Fruit fly (Drosophila melanogaster) whole organism, embryonic: Measurements from ENCODE around the gene CG3224.

Experiments used
- Abd-B ChIP-seq: fragments of 200-800 bp; sonication (Bioruptor generic); optimal IDR thresholded peaks from 2 replicates; lab custom pipeline; 2018; ENCODE audit warnings: missing biosample characterization, mild to moderate bottlenecking, missing genetic modification characterization, moderate library complexity
- Adf1 ChIP-seq: fragments of 200-800 bp; sonication (Bioruptor generic); IDR thresholded peaks from 2 replicates; pipeline ENCODE4 v1.3.6; 2022; ENCODE audit warnings: missing biosample characterization, missing genetic modification characterization
- CG10147 ChIP-seq: fragments of 200-800 bp; sonication (Bioruptor generic); optimal IDR thresholded peaks from 2 replicates; lab custom pipeline; 2019; ENCODE audit warnings: missing biosample characterization, mild to moderate bottlenecking, missing genetic modification characterization, moderate library complexity
- CG1024 ChIP-seq: fragments of 200-800 bp; sonication (Bioruptor generic); IDR thresholded peaks from 2 replicates; pipeline ENCODE4 v1.3.6; 2022; ENCODE audit warnings: missing biosample characterization, missing genetic modification characterization
- CG10366 ChIP-seq: fragments of 200-800 bp; sonication (Bioruptor generic); IDR thresholded peaks from 2 replicates; pipeline ENCODE4 v1.3.6; 2022; ENCODE audit warnings: missing biosample characterization, missing genetic modification characterization
- CG11247 ChIP-seq: fragments of 200-800 bp; sonication (Bioruptor generic); IDR thresholded peaks from 2 replicates; pipeline ENCODE4 v1.3.6; 2022; ENCODE audit warnings: missing biosample characterization, missing genetic modification characterization
- CG11696 ChIP-seq: fragments of 200-800 bp; sonication (Bioruptor generic); IDR thresholded peaks from 2 replicates; pipeline ENCODE4 v1.3.6; 2022; ENCODE audit warnings: missing biosample characterization, missing genetic modification characterization
- CG11723 ChIP-seq: fragments of 200-800 bp; sonication (Bioruptor generic); optimal IDR thresholded peaks from 2 replicates; lab custom pipeline; 2017; ENCODE audit warnings: missing biosample characterization, mild to moderate bottlenecking, missing genetic modification characterization
- CG14441 ChIP-seq: fragments of 200-800 bp; sonication (Bioruptor generic); IDR thresholded peaks from 2 replicates; pipeline ENCODE4 v1.3.6; 2022; ENCODE audit warnings: missing biosample characterization, missing genetic modification characterization
- CG15073 ChIP-seq: fragments of 200-800 bp; sonication (Bioruptor generic); optimal IDR thresholded peaks from 2 replicates; lab custom pipeline; 2016; ENCODE audit warnings: missing biosample characterization, missing genetic modification characterization
- CG16815 ChIP-seq: fragments of 200-800 bp; sonication (Bioruptor generic); optimal IDR thresholded peaks from 3 replicates; lab custom pipeline; 2017; ENCODE audit warnings: missing biosample characterization, mild to moderate bottlenecking, missing genetic modification characterization
- CG17361 ChIP-seq: fragments of 200-800 bp; sonication (Bioruptor generic); IDR thresholded peaks from 3 replicates; pipeline ENCODE4 v1.3.6; 2022; ENCODE audit warnings: missing biosample characterization, missing genetic modification characterization
- CG1832 ChIP-seq: fragments of 200-800 bp; sonication (Bioruptor generic); optimal IDR thresholded peaks from 2 replicates; lab custom pipeline; 2017; ENCODE audit warnings: missing biosample characterization, mild to moderate bottlenecking, missing genetic modification characterization, inconsistent platforms
- CG2129 ChIP-seq: fragments of 200-800 bp; sonication (Bioruptor generic); IDR thresholded peaks from 2 replicates; pipeline ENCODE4 v1.3.6; 2022; ENCODE audit warnings: missing biosample characterization, missing genetic modification characterization; ENCODE audit not compliant: partially characterized antibody
- CG4424 ChIP-seq: fragments of 200-800 bp; sonication (Bioruptor generic); optimal IDR thresholded peaks from 3 replicates; lab custom pipeline; 2016; ENCODE audit warnings: missing biosample characterization, missing genetic modification characterization
- CG5953 ChIP-seq: fragments of 200-800 bp; sonication (Bioruptor generic); IDR thresholded peaks from 2 replicates; pipeline ENCODE4 v1.3.6; 2022; ENCODE audit warnings: missing biosample characterization, missing genetic modification characterization
- CG6175 ChIP-seq: fragments of 200-800 bp; sonication (Bioruptor generic); IDR thresholded peaks from 3 replicates; pipeline ENCODE4 v1.3.6; 2022; ENCODE audit warnings: missing biosample characterization, missing genetic modification characterization
- CG6683 ChIP-seq: fragments of 200-800 bp; sonication (Bioruptor generic); optimal IDR thresholded peaks from 2 replicates; lab custom pipeline; 2017; ENCODE audit warnings: missing biosample characterization, mild to moderate bottlenecking, missing genetic modification characterization, missing genetic modification reagents
- CG7271 ChIP-seq: fragments of 200-800 bp; sonication (Bioruptor generic); optimal IDR thresholded peaks from 2 replicates; lab custom pipeline; 2018; ENCODE audit warnings: missing biosample characterization, mild to moderate bottlenecking, missing genetic modification characterization, moderate library complexity
- CG9609 ChIP-seq: fragments of 200-800 bp; sonication (Bioruptor generic); optimal IDR thresholded peaks from 3 replicates; lab custom pipeline; 2016; ENCODE audit warnings: missing biosample characterization, missing genetic modification characterization
- CoRest ChIP-seq: fragments of 200-800 bp; sonication (Bioruptor generic); optimal IDR thresholded peaks from 3 replicates; lab custom pipeline; 2018; ENCODE audit warnings: missing biosample characterization, mild to moderate bottlenecking, missing genetic modification characterization, moderate library complexity
- D19A ChIP-seq: fragments of 200-800 bp; optimal IDR thresholded peaks from 3 replicates; lab custom pipeline; 2019; ENCODE audit warnings: missing biosample characterization, mild to moderate bottlenecking, missing genetic modification characterization, moderate library complexity
- E2f1 ChIP-seq: fragments of 200-800 bp; sonication (Bioruptor generic); IDR thresholded peaks from 2 replicates; pipeline ENCODE4 v1.3.6; 2022; ENCODE audit warnings: missing biosample characterization, missing genetic modification characterization
- Gsc ChIP-seq: fragments of 200-800 bp; sonication (Bioruptor generic); IDR thresholded peaks from 2 replicates; pipeline ENCODE4 v1.3.6; 2022; ENCODE audit warnings: missing biosample characterization, missing genetic modification characterization
- H15 ChIP-seq: fragments of 200-800 bp; sonication (Bioruptor generic); IDR thresholded peaks from 3 replicates; pipeline ENCODE4 v1.3.6; 2022; ENCODE audit warnings: missing biosample characterization, missing genetic modification characterization
- HLHmδ ChIP-seq: fragments of 200-800 bp; sonication (Bioruptor generic); optimal IDR thresholded peaks from 2 replicates; lab custom pipeline; 2018; ENCODE audit warnings: missing biosample characterization, mild to moderate bottlenecking, missing genetic modification characterization, moderate library complexity
- Hr39 ChIP-seq: fragments of >200 bp; optimal IDR thresholded peaks from 2 replicates; lab custom pipeline; 2017
- Myb ChIP-seq: fragments of 200-800 bp; sonication (Bioruptor generic); optimal IDR thresholded peaks from 2 replicates; lab custom pipeline; 2016; ENCODE audit warnings: missing biosample characterization, missing genetic modification characterization
- NFAT ChIP-seq: fragments of 200-800 bp; sonication (Bioruptor generic); IDR thresholded peaks from 2 replicates; pipeline ENCODE4 v1.3.6; 2022; ENCODE audit warnings: missing biosample characterization, missing genetic modification characterization
- Nf-YC ChIP-seq: fragments of 200-800 bp; optimal IDR thresholded peaks from 3 replicates; lab custom pipeline; 2019; ENCODE audit warnings: missing biosample characterization, mild to moderate bottlenecking, missing genetic modification characterization, moderate library complexity
- Oli ChIP-seq: fragments of 200-800 bp; sonication (Bioruptor generic); optimal IDR thresholded peaks from 2 replicates; lab custom pipeline; 2018; ENCODE audit warnings: missing biosample characterization, mild to moderate bottlenecking, missing genetic modification characterization, moderate library complexity
- Poxn ChIP-seq: fragments of 200-800 bp; sonication (Bioruptor generic); IDR thresholded peaks from 2 replicates; pipeline ENCODE4 v1.3.6; 2022; ENCODE audit warnings: missing biosample characterization, missing genetic modification characterization
- Sin3A ChIP-seq: fragments of >200 bp; optimal IDR thresholded peaks from 2 replicates; lab custom pipeline; 2018
- Six4 ChIP-seq: fragments of 200-800 bp; sonication (Bioruptor generic); optimal IDR thresholded peaks from 2 replicates; lab custom pipeline; 2016; ENCODE audit warnings: missing biosample characterization, missing genetic modification characterization
- Sry-β ChIP-seq: fragments of 200-800 bp; sonication (Bioruptor generic); optimal IDR thresholded peaks from 2 replicates; lab custom pipeline; 2018; ENCODE audit warnings: missing biosample characterization, mild to moderate bottlenecking, missing genetic modification characterization, moderate library complexity
- Usf ChIP-seq: fragments of 200-800 bp; sonication (Bioruptor generic); optimal IDR thresholded peaks from 2 replicates; lab custom pipeline; 2017; ENCODE audit warnings: missing genotype, missing biosample characterization, missing genetic modification characterization
- al ChIP-seq: fragments of 200-800 bp; sonication (Bioruptor generic); IDR thresholded peaks from 2 replicates; pipeline ENCODE4 v1.3.6; 2022; ENCODE audit warnings: missing biosample characterization, missing genetic modification characterization
- bbx ChIP-seq: fragments of 200-800 bp; sonication (Bioruptor generic); IDR thresholded peaks from 2 replicates; pipeline ENCODE4 v1.3.6; 2022; ENCODE audit warnings: missing biosample characterization, missing genetic modification characterization; ENCODE audit not compliant: partially characterized antibody
- cas ChIP-seq: fragments of 200-800 bp; sonication (Bioruptor generic); IDR thresholded peaks from 2 replicates; pipeline ENCODE4 v1.3.6; 2022; ENCODE audit warnings: missing biosample characterization, missing genetic modification characterization
- dmrt11E ChIP-seq: fragments of 200-800 bp; sonication (Bioruptor generic); optimal IDR thresholded peaks from 3 replicates; lab custom pipeline; 2018; ENCODE audit warnings: missing biosample characterization, mild to moderate bottlenecking, missing genetic modification characterization, moderate library complexity
- ewg ChIP-seq: fragments of 200-800 bp; sonication (Bioruptor generic); optimal IDR thresholded peaks from 3 replicates; lab custom pipeline; 2017; ENCODE audit warnings: mild to moderate bottlenecking, missing biosample characterization, missing genetic modification reagents, missing genetic modification characterization
- h ChIP-seq: fragments of >200 bp; optimal IDR thresholded peaks from 2 replicates; lab custom pipeline; 2017
- insv ChIP-seq, 2 experiments: fragments of 200-800 bp; sonication (Bioruptor generic); optimal IDR thresholded peaks; 3 replicates each; lab custom pipeline; 2016 to 2018; ENCODE audit warnings: missing biosample characterization in 2 of 2, missing genetic modification characterization in 2 of 2
- maf-S ChIP-seq: fragments of 200-800 bp; sonication (Bioruptor generic); optimal IDR thresholded peaks from 2 replicates; lab custom pipeline; 2016; ENCODE audit warnings: missing biosample characterization, missing genetic modification characterization
- nmo ChIP-seq: fragments of 200-800 bp; sonication (Bioruptor generic); optimal IDR thresholded peaks from 2 replicates; lab custom pipeline; 2018; ENCODE audit warnings: missing biosample characterization, mild to moderate bottlenecking, missing genetic modification characterization, moderate library complexity
- org-1 ChIP-seq: fragments of 200-800 bp; sonication (Bioruptor generic); optimal IDR thresholded peaks from 2 replicates; lab custom pipeline; 2017; ENCODE audit warnings: missing biosample characterization, missing genetic modification characterization
- peb ChIP-seq: fragments of 200-800 bp; sonication (Bioruptor generic); IDR thresholded peaks from 2 replicates; pipeline ENCODE4 v1.3.6; 2022; ENCODE audit warnings: missing biosample characterization, missing genetic modification characterization
- prd ChIP-seq, 3 experiments: fragments of >200 bp in 2 of 3; fragments of 200-800 bp in 1 of 3; sonication (Bioruptor generic) in 1 of 3; optimal IDR thresholded peaks in 2 of 3; IDR thresholded peaks in 1 of 3; 2 replicates in 2 of 3; 3 replicates in 1 of 3; pipeline versions ENCODE4 v1.3.6 to Lab custom; 2017 to 2022; ENCODE audit warnings: missing biosample characterization in 1 of 3, missing genetic modification characterization in 1 of 3
- sim ChIP-seq: fragments of 200-800 bp; sonication (Bioruptor generic); IDR thresholded peaks from 2 replicates; pipeline ENCODE4 v1.3.6; 2022; ENCODE audit warnings: missing biosample characterization, missing genetic modification characterization
- sima ChIP-seq: fragments of 200-800 bp; sonication (Bioruptor generic); optimal IDR thresholded peaks from 2 replicates; lab custom pipeline; 2016; ENCODE audit warnings: missing biosample characterization, missing genetic modification characterization
- vfl ChIP-seq: fragments of 200-800 bp; sonication (Bioruptor generic); optimal IDR thresholded peaks from 2 replicates; lab custom pipeline; 2016; ENCODE audit warnings: missing biosample characterization, missing genetic modification characterization
- wek ChIP-seq: fragments of 200-800 bp; sonication (Bioruptor generic); optimal IDR thresholded peaks from 3 replicates; lab custom pipeline; 2018; ENCODE audit warnings: missing biosample characterization, mild to moderate bottlenecking, missing genetic modification characterization, moderate library complexity
- zfh2 ChIP-seq: fragments of 200-800 bp; sonication (Bioruptor generic); optimal IDR thresholded peaks from 2 replicates; lab custom pipeline; 2016; ENCODE audit warnings: missing biosample characterization, missing genetic modification characterization

Gene CG3224

dm6 chrX:6694979-6695388 lies 33.7 kb upstream of the CG3224 start, which contains the start of gene CG14442 (continued):
- TF ChIP-seq Sry-β (GFP tag; lab: Kevin White, UChicago) (no peak), Myb (GFP tag; lab: Kevin White, UChicago) (peak; percentile 67), cas (GFP tag; lab: Robert Waterston, UW) (no peak), ewg (no peak), Nf-YC (peak; percentile 27), Usf (GFP tag; lab: Kevin White, UChicago) (no peak), prd (optimal IDR thresholded peaks at IDR 0.05; lab: Kevin White, UChicago) (no peak), prd (GFP tag; IDR thresholded peaks at IDR 0.05; lab: Robert Waterston, UW) (peak; percentile 47; the same call in 1 of the 3 replicates), CG1024 (GFP tag; lab: Robert Waterston, UW) (no peak), h (no peak), nmo (GFP tag; lab: Kevin White, UChicago) (peak; percentile 62), CG15073 (GFP tag; lab: Kevin White, UChicago) (no peak), org-1 (GFP tag; lab: Kevin White, UChicago) (no peak), CG5953 (no peak), CG10147 (GFP tag; lab: Kevin White, UChicago) (peak; percentile 2), CG11723 (no peak), Adf1 (GFP tag; lab: Robert Waterston, UW) (no peak), Hr39 (no peak), Six4 (no peak), CG11696 (GFP tag; lab: Robert Waterston, UW) (no peak), D19A (tag; lab: Kevin White, UChicago) (no peak), insv (GFP tag; optimal IDR thresholded peaks at IDR 0.05; lab: Kevin White, UChicago) (no peak), sim (GFP tag; lab: Robert Waterston, UW) (no peak), CG6175 (GFP tag; lab: Robert Waterston, UW) (no peak), dmrt11E (tag; lab: Kevin White, UChicago) (peak; percentile 7), CG9609 (peak; percentile 14), Sin3A (lab: Kevin White, UChicago) (no peak), E2f1 (GFP tag; lab: Robert Waterston, UW) (no peak), HLHmδ (GFP tag; lab: Kevin White, UChicago) (no peak), CoRest (tag; lab: Kevin White, UChicago) (peak; percentile 56), zfh2 (GFP tag; lab: Kevin White, UChicago) (peak; percentile 25), Oli (tag; lab: Kevin White, UChicago) (peak; percentile 25), al (0 out of 2 replicates have a peak, but pooled peaks have one; percentile 13), CG7271 (tag; lab: Kevin White, UChicago) (no peak), CG1832 (GFP tag; lab: Kevin White, UChicago) (no peak), vfl (no peak), wek (GFP tag; lab: Kevin White, UChicago) (no peak), CG6683 (GFP tag; lab: Kevin White, UChicago) (no peak), NFAT (GFP tag; lab: Robert Waterston, UW) (peak; percentile 22; the same call in 1 of the 2 replicates), peb (GFP tag; lab: Robert Waterston, UW) (no peak), CG16815 (GFP tag; lab: Kevin White, UChicago) (no peak), Abd-B (GFP tag; lab: Kevin White, UChicago) (no peak), CG2129 (peak; percentile 87), CG17361 (GFP tag; lab: Robert Waterston, UW) (peak; percentile 45; the same call in 1 of the 3 replicates), CG11247 (no peak), sima (no peak), Poxn (GFP tag; lab: Robert Waterston, UW) (no peak), CG4424 (GFP tag; lab: Kevin White, UChicago) (peak; percentile 30), CG14441 (GFP tag; lab: Robert Waterston, UW) (peak; percentile 70), H15 (GFP tag; lab: Robert Waterston, UW) (no peak), maf-S (GFP tag; lab: Kevin White, UChicago) (no peak), bbx (peak; percentile 91), Gsc (GFP tag; lab: Robert Waterston, UW) (no peak), CG10366 (GFP tag; lab: Robert Waterston, UW) (no peak)
